Fruit fly (Drosophila melanogaster) whole organism, embryonic: Measurements from ENCODE around the gene HipHop.
A peak's percentile ranks its signal among the peaks of the same experiment; 100 is the strongest.

ENCODE experiments used
- Aef1 ChIP-seq: fragments of 200-800 bp; sonication (Bioruptor generic); IDR thresholded peaks from 3 replicates; pipeline ENCODE4 v1.3.6; 2022; ENCODE audit warnings: missing biosample characterization, missing genetic modification characterization
- Atf6 ChIP-seq: fragments of 200-800 bp; sonication (Bioruptor generic); IDR thresholded peaks from 2 replicates; pipeline ENCODE4 v1.3.6; 2022; ENCODE audit warnings: missing biosample characterization, missing genetic modification characterization
- B-H1 ChIP-seq: fragments of 200-800 bp; sonication (Bioruptor generic); IDR thresholded peaks from 3 replicates; pipeline ENCODE4 v1.3.6; 2022; ENCODE audit warnings: missing biosample characterization, missing genetic modification characterization
- CG10959 ChIP-seq: fragments of 200-800 bp; sonication (Bioruptor generic); IDR thresholded peaks from 2 replicates; pipeline ENCODE4 v1.3.6; 2022; ENCODE audit warnings: missing biosample characterization, missing genetic modification characterization
- CG11398 ChIP-seq: fragments of 200-800 bp; sonication (Bioruptor generic); optimal IDR thresholded peaks from 2 replicates; lab custom pipeline; 2016; ENCODE audit warnings: missing biosample characterization, missing genetic modification characterization
- CG12155 ChIP-seq: fragments of 200-800 bp; sonication (Bioruptor generic); optimal IDR thresholded peaks from 3 replicates; lab custom pipeline; 2016; ENCODE audit warnings: missing biosample characterization, missing genetic modification characterization
- CG15073 ChIP-seq: fragments of 200-800 bp; sonication (Bioruptor generic); optimal IDR thresholded peaks from 2 replicates; lab custom pipeline; 2016; ENCODE audit warnings: missing biosample characterization, missing genetic modification characterization
- CG17186 ChIP-seq: fragments of 200-800 bp; sonication (Bioruptor generic); optimal IDR thresholded peaks from 3 replicates; lab custom pipeline; 2017; ENCODE audit warnings: missing biosample characterization, missing genetic modification reagents, missing genetic modification characterization
- CG1792 ChIP-seq: fragments of 200-800 bp; sonication (Bioruptor generic); optimal IDR thresholded peaks from 2 replicates; lab custom pipeline; 2016; ENCODE audit warnings: missing biosample characterization, missing genetic modification characterization
- CG2116 ChIP-seq: fragments of 200-800 bp; sonication (Bioruptor generic); optimal IDR thresholded peaks from 3 replicates; lab custom pipeline; 2018; ENCODE audit warnings: missing biosample characterization, mild to moderate bottlenecking, missing genetic modification characterization
- CG2202 ChIP-seq: fragments of 200-800 bp; sonication (Bioruptor generic); optimal IDR thresholded peaks from 2 replicates; lab custom pipeline; 2018; ENCODE audit warnings: missing biosample characterization, mild to moderate bottlenecking, missing genetic modification characterization
- CG2889 ChIP-seq: fragments of 200-800 bp; sonication (Bioruptor generic); IDR thresholded peaks from 3 replicates; pipeline ENCODE4 v1.3.6; 2022; ENCODE audit warnings: missing biosample characterization, missing genetic modification characterization
- CG4282 ChIP-seq: fragments of 200-800 bp; sonication (Bioruptor generic); optimal IDR thresholded peaks from 2 replicates; lab custom pipeline; 2016; ENCODE audit warnings: missing biosample characterization, missing genetic modification characterization
- CG5953 ChIP-seq: fragments of 200-800 bp; sonication (Bioruptor generic); IDR thresholded peaks from 2 replicates; pipeline ENCODE4 v1.3.6; 2022; ENCODE audit warnings: missing biosample characterization, missing genetic modification characterization
- CG6791 ChIP-seq: fragments of 200-800 bp; sonication (Bioruptor generic); IDR thresholded peaks from 3 replicates; pipeline ENCODE4 v1.3.6; 2022; ENCODE audit warnings: missing biosample characterization, missing genetic modification characterization; ENCODE audit not compliant: partially characterized antibody
- CG7786 ChIP-seq: fragments of 200-800 bp; sonication (Bioruptor generic); optimal IDR thresholded peaks from 2 replicates; lab custom pipeline; 2016; ENCODE audit warnings: missing biosample characterization, missing genetic modification characterization
- CG7963 ChIP-seq: fragments of 200-800 bp; sonication (Bioruptor generic); IDR thresholded peaks from 3 replicates; pipeline ENCODE4 v1.3.6; 2022; ENCODE audit warnings: missing biosample characterization, missing genetic modification characterization; ENCODE audit not compliant: partially characterized antibody
- CG8281 ChIP-seq: fragments of 200-800 bp; sonication (Bioruptor generic); optimal IDR thresholded peaks from 2 replicates; lab custom pipeline; 2018; ENCODE audit warnings: missing biosample characterization, mild to moderate bottlenecking, missing genetic modification characterization, moderate library complexity
- CG8359 ChIP-seq: fragments of 200-800 bp; sonication (Bioruptor generic); optimal IDR thresholded peaks from 2 replicates; lab custom pipeline; 2017; ENCODE audit warnings: missing biosample characterization, mild to moderate bottlenecking, missing genetic modification characterization, borderline replicate concordance
- CG8924 ChIP-seq: fragments of 200-800 bp; optimal IDR thresholded peaks from 3 replicates; lab custom pipeline; 2019; ENCODE audit warnings: missing biosample characterization, mild to moderate bottlenecking, missing genetic modification characterization, moderate library complexity
- CG8944 ChIP-seq: fragments of 200-800 bp; sonication (Bioruptor generic); optimal IDR thresholded peaks from 3 replicates; lab custom pipeline; 2016; ENCODE audit warnings: missing biosample characterization, missing genetic modification characterization
- CG9876 ChIP-seq: fragments of 200-800 bp; sonication (Bioruptor generic); optimal IDR thresholded peaks from 2 replicates; lab custom pipeline; 2016; ENCODE audit warnings: missing biosample characterization, missing genetic modification characterization
- CkIIα-i1 ChIP-seq: fragments of 200-800 bp; sonication (Bioruptor generic); IDR thresholded peaks from 2 replicates; pipeline ENCODE4 v1.3.6; 2022; ENCODE audit warnings: missing biosample characterization, missing genetic modification characterization
- CrebB ChIP-seq: fragments of 200-800 bp; sonication (Bioruptor generic); optimal IDR thresholded peaks from 3 replicates; lab custom pipeline; 2018; ENCODE audit warnings: missing biosample characterization, mild to moderate bottlenecking, missing genetic modification characterization
- Dip2 ChIP-seq: fragments of 200-800 bp; sonication (Bioruptor generic); IDR thresholded peaks from 2 replicates; pipeline ENCODE4 v1.3.6; 2022; ENCODE audit warnings: missing biosample characterization, missing genetic modification characterization
- ERR ChIP-seq: fragments of 200-800 bp; sonication (Bioruptor generic); optimal IDR thresholded peaks from 2 replicates; lab custom pipeline; 2016; ENCODE audit warnings: missing biosample characterization, missing genetic modification characterization
- Gug ChIP-seq: fragments of 200-800 bp; sonication (Bioruptor generic); IDR thresholded peaks from 4 replicates; pipeline ENCODE4 v1.3.6; 2022; ENCODE audit warnings: missing biosample characterization, missing genetic modification characterization
- HLH3B ChIP-seq: fragments of 200-800 bp; sonication (Bioruptor generic); IDR thresholded peaks from 2 replicates; pipeline ENCODE4 v1.3.6; 2022; ENCODE audit warnings: missing biosample characterization, missing genetic modification characterization
- Poxn ChIP-seq: fragments of 200-800 bp; sonication (Bioruptor generic); IDR thresholded peaks from 2 replicates; pipeline ENCODE4 v1.3.6; 2022; ENCODE audit warnings: missing biosample characterization, missing genetic modification characterization
- Scr ChIP-seq: fragments of 200-800 bp; sonication (Bioruptor generic); IDR thresholded peaks from 2 replicates; pipeline ENCODE4 v1.3.6; 2022; ENCODE audit warnings: missing biosample characterization, missing genetic modification characterization; ENCODE audit not compliant: partially characterized antibody
- Sox102F ChIP-seq: fragments of 200-800 bp; sonication (Bioruptor generic); optimal IDR thresholded peaks from 2 replicates; lab custom pipeline; 2018; ENCODE audit warnings: missing biosample characterization, mild to moderate bottlenecking, missing genetic modification characterization, moderate library complexity
- Ssrp ChIP-seq: fragments of 200-800 bp; sonication (Bioruptor generic); optimal IDR thresholded peaks from 2 replicates; lab custom pipeline; 2018; ENCODE audit warnings: missing biosample characterization, mild to moderate bottlenecking, missing genetic modification characterization, moderate library complexity
- aop ChIP-seq: fragments of 200-800 bp; sonication (Bioruptor generic); IDR thresholded peaks from 2 replicates; pipeline ENCODE4 v1.3.6; 2022; ENCODE audit warnings: missing biosample characterization, missing genetic modification characterization
- ap ChIP-seq: fragments of 200-800 bp; sonication (Bioruptor generic); IDR thresholded peaks from 2 replicates; pipeline ENCODE4 v1.3.6; 2022; ENCODE audit warnings: missing biosample characterization, missing genetic modification characterization
- crp ChIP-seq, 2 experiments: fragments of 200-800 bp; sonication (Bioruptor generic); optimal IDR thresholded peaks; 2 replicates in 1 of 2; 3 replicates in 1 of 2; lab custom pipeline; 2017; ENCODE audit warnings: missing biosample characterization in 2 of 2, missing genetic modification characterization in 2 of 2, mild to moderate bottlenecking in 1 of 2, moderate library complexity in 1 of 2
- dysf ChIP-seq: fragments of 200-800 bp; sonication (Bioruptor generic); IDR thresholded peaks from 3 replicates; pipeline ENCODE4 v1.3.6; 2022; ENCODE audit warnings: missing biosample characterization, missing genetic modification characterization
- en ChIP-seq: fragments of 200-800 bp; sonication (Bioruptor generic); optimal IDR thresholded peaks from 2 replicates; lab custom pipeline; 2016; ENCODE audit warnings: missing biosample characterization, missing genetic modification characterization
- hb ChIP-seq: fragments of 200-800 bp; sonication (Bioruptor generic); IDR thresholded peaks from 3 replicates; pipeline ENCODE4 v1.3.6; 2022; ENCODE audit warnings: missing biosample characterization, missing genetic modification characterization; ENCODE audit not compliant: partially characterized antibody
- jumu ChIP-seq: fragments of 200-800 bp; sonication (Bioruptor generic); optimal IDR thresholded peaks from 3 replicates; lab custom pipeline; 2016; ENCODE audit warnings: missing biosample characterization, missing genetic modification characterization
- lov ChIP-seq, 2 experiments: fragments of 200-800 bp in 1 of 2; fragments of >200 bp in 1 of 2; sonication (Bioruptor generic) in 1 of 2; IDR thresholded peaks in 1 of 2; optimal IDR thresholded peaks in 1 of 2; 2 replicates in 1 of 2; 3 replicates in 1 of 2; pipeline versions ENCODE4 v1.3.6 to Lab custom; 2017 to 2022; ENCODE audit warnings: missing biosample characterization in 1 of 2, missing genetic modification characterization in 1 of 2
- luna ChIP-seq: fragments of 200-800 bp; sonication (Bioruptor generic); optimal IDR thresholded peaks from 2 replicates; lab custom pipeline; 2016; ENCODE audit warnings: missing biosample characterization, missing genetic modification characterization
- maf-S ChIP-seq: fragments of 200-800 bp; sonication (Bioruptor generic); optimal IDR thresholded peaks from 2 replicates; lab custom pipeline; 2016; ENCODE audit warnings: missing biosample characterization, missing genetic modification characterization
- pan ChIP-seq, 4 experiments: fragments of >200 bp in 3 of 4; fragments of 200-800 bp in 1 of 4; sonication (Bioruptor generic) in 1 of 4; optimal IDR thresholded peaks in 3 of 4; IDR thresholded peaks in 1 of 4; 2 replicates each; pipeline versions ENCODE4 v1.3.6 to Lab custom; 2017 to 2022; ENCODE audit warnings: missing biosample characterization in 2 of 4, missing genetic modification characterization in 2 of 4, mixed read lengths in 1 of 4
- schlank ChIP-seq: fragments of 200-800 bp; sonication (Bioruptor generic); optimal IDR thresholded peaks from 2 replicates; lab custom pipeline; 2018; ENCODE audit warnings: missing biosample characterization, mild to moderate bottlenecking, missing genetic modification characterization
- so ChIP-seq: fragments of 200-800 bp; sonication (Bioruptor generic); IDR thresholded peaks from 3 replicates; pipeline ENCODE4 v1.3.6; 2022; ENCODE audit warnings: missing biosample characterization, missing genetic modification characterization
- tll ChIP-seq, 2 experiments: fragments of 200-800 bp in 1 of 2; fragments of >200 bp in 1 of 2; sonication (Bioruptor generic) in 1 of 2; optimal IDR thresholded peaks; 2 replicates each; lab custom pipeline; 2017 to 2019; ENCODE audit warnings: missing biosample characterization in 2 of 2, missing genetic modification characterization in 2 of 2, mild to moderate bottlenecking in 1 of 2, moderate library complexity in 1 of 2
- trh ChIP-seq: fragments of 200-800 bp; sonication (Bioruptor generic); optimal IDR thresholded peaks from 2 replicates; lab custom pipeline; 2016; ENCODE audit warnings: missing biosample characterization, missing genetic modification characterization
- vvl ChIP-seq: fragments of 200-800 bp; sonication (Bioruptor generic); IDR thresholded peaks from 2 replicates; pipeline ENCODE4 v1.3.6; 2022; ENCODE audit warnings: missing biosample characterization, missing genetic modification characterization
- zf30C ChIP-seq: fragments of 200-800 bp; sonication (Bioruptor generic); optimal IDR thresholded peaks from 3 replicates; lab custom pipeline; 2018; ENCODE audit warnings: missing biosample characterization, mild to moderate bottlenecking, missing genetic modification characterization

The HipHop gene

DNA sequence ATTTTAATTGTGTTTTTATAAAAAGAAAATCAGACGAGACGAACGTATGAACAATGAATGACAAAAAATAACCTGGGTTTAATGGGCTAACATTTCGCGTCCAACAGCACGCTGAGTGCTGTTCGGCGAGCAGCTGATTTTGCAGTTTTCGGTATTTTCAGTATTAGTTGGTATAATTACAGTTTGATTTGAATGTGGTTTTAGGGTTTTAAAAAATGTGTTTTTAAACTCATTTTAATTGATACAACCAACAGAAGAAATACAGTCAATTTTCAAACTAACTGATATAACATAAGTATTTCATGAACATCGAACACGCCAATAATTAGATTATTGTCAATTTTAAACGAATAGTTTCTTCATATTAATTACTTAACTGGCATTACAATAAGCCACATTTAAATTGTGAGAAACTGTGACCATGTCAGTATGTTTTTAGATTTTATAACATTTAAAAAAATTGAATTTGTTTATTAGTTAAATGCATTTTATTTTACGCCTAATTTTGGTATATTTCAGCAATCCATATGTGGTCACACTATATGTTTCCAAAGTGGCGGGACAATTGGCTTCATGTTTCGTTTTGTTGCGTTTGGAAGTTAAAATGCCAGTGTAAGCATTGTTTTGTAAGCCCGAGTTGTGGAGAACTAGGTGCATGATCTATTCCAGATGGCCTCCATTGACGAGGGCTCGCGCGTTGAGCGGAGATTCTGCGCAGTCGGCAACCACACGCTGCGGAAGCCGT is at the start of gene HipHop, which contains the start of gene CG14073 (continued):
- TF ChIP-seq CrebB (no peak), CG8944 (GFP tag; lab: Kevin White, UChicago) (no peak), CG4282 (GFP tag; lab: Kevin White, UChicago) (no peak), zf30C (no peak), Gug (no peak), CG10959 (GFP tag; lab: Robert Waterston, UW) (no peak), CG12155 (GFP tag; lab: Kevin White, UChicago) (no peak), pan (optimal IDR thresholded peaks at IDR 0.05; lab: Kevin White, UChicago) (no peak), pan (GFP tag; optimal IDR thresholded peaks at IDR 0.05 in 1 of 2, IDR thresholded peaks at IDR 0.05 in 1 of 2) (no peak), Atf6 (no peak), CG5953 (no peak), tll (GFP tag; optimal IDR thresholded peaks at IDR 0.05; lab: Kevin White, UChicago) (no peak), CG6791 (GFP tag; lab: Robert Waterston, UW) (no peak), Aef1 (GFP tag; lab: Robert Waterston, UW) (no peak), CkIIα-i1 (GFP tag; lab: Robert Waterston, UW) (no peak), aop (GFP tag; lab: Robert Waterston, UW) (no peak), Poxn (GFP tag; lab: Robert Waterston, UW) (no peak), so (GFP tag; lab: Robert Waterston, UW) (no peak), CG11398 (no peak), luna (GFP tag; lab: Kevin White, UChicago) (no peak), CG8924 (tag; lab: Kevin White, UChicago) (peak; percentile 28), Ssrp (tag; lab: Kevin White, UChicago) (no peak), CG15073 (no peak), HLH3B (no peak), Dip2 (GFP tag; lab: Robert Waterston, UW) (no peak), CG2202 (tag; lab: Kevin White, UChicago) (no peak), CG9876 (GFP tag; lab: Kevin White, UChicago) (no peak), jumu (no peak), CG8359 (GFP tag; lab: Kevin White, UChicago) (no peak), Scr (GFP tag; lab: Robert Waterston, UW) (no peak), crp (GFP tag; optimal IDR thresholded peaks at IDR 0.05; lab: Kevin White, UChicago) (peak in 1 of 2 experiments; percentile 86), CG1792 (GFP tag; lab: Kevin White, UChicago) (no peak), CG17186 (GFP tag; lab: Kevin White, UChicago) (peak; percentile 99), schlank (tag; lab: Kevin White, UChicago) (no peak), ERR (GFP tag; lab: Kevin White, UChicago) (no peak), en (no peak), CG8281 (no peak), trh (no peak), CG2889 (GFP tag; lab: Robert Waterston, UW) (no peak), maf-S (GFP tag; lab: Kevin White, UChicago) (no peak), hb (GFP tag; lab: Robert Waterston, UW) (no peak), vvl (no peak), CG7786 (GFP tag; lab: Kevin White, UChicago) (no peak), CG7963 (GFP tag; lab: Robert Waterston, UW) (no peak), B-H1 (GFP tag; lab: Robert Waterston, UW) (no peak), Sox102F (GFP tag; lab: Kevin White, UChicago) (no peak), lov (optimal IDR thresholded peaks at IDR 0.05; lab: Kevin White, UChicago) (no peak), lov (GFP tag; IDR thresholded peaks at IDR 0.05; lab: Robert Waterston, UW) (no peak), CG2116 (GFP tag; lab: Kevin White, UChicago) (peak; percentile 7), ap (GFP tag; lab: Robert Waterston, UW) (no peak), dysf (GFP tag; lab: Robert Waterston, UW) (no peak)
